Fruit fly (Drosophila melanogaster): ENCODE results near the gene CG33322.

The CG33322 gene

dm6 chr2L:20807617-20808509, 8.2 kb downstream of the CG33322 start (continued):
- peak; percentile 36 for TF ChIP-seq sug (tag; optimal IDR thresholded peaks at IDR 0.05)
- peak; percentile 39; the same call in 1 of the 2 replicates for TF ChIP-seq Ada2b (GFP tag; IDR thresholded peaks at IDR 0.05)
- peak; percentile 68 for TF ChIP-seq zf30C (GFP tag; optimal IDR thresholded peaks at IDR 0.05)
- TF ChIP-seq tgo (GFP tag; IDR thresholded peaks at IDR 0.05) = peak; percentile 67; the same call in 2 of the 3 replicates
- TF ChIP-seq H15 (GFP tag; IDR thresholded peaks at IDR 0.05) = 0 out of 3 replicates have a peak, but pooled peaks have one; percentile 32
- TF ChIP-seq CG7271 (tag; optimal IDR thresholded peaks at IDR 0.05) = peak; percentile 1
- TF ChIP-seq CG18262 (tag; optimal IDR thresholded peaks at IDR 0.05) = peak; percentile 39
- no peak for TF ChIP-seq toy (GFP tag; IDR thresholded peaks at IDR 0.05)
- TF ChIP-seq vvl (GFP tag; IDR thresholded peaks at IDR 0.05) = peak; percentile 75
- no peak for TF ChIP-seq rib (GFP tag; IDR thresholded peaks at IDR 0.05)
- no peak for TF ChIP-seq Hsf (GFP tag; optimal IDR thresholded peaks at IDR 0.05)
- peak; percentile 52 for TF ChIP-seq sob (GFP tag; IDR thresholded peaks at IDR 0.05)
- peak; percentile 46 for TF ChIP-seq CG12104 (GFP tag; optimal IDR thresholded peaks at IDR 0.05)
- peak; percentile 41 for TF ChIP-seq odd (GFP tag; optimal IDR thresholded peaks at IDR 0.05)
- no peak for TF ChIP-seq CG10959 (GFP tag; IDR thresholded peaks at IDR 0.05)
- peak; percentile 45; the same call in 1 of the 2 replicates for TF ChIP-seq CG32772 (GFP tag; IDR thresholded peaks at IDR 0.05)
- TF ChIP-seq CG1233 (GFP tag; optimal IDR thresholded peaks at IDR 0.05) = peak; percentile 51
- no peak for TF ChIP-seq CG8281 (tag; optimal IDR thresholded peaks at IDR 0.05)
- TF ChIP-seq CG31441 (GFP tag; IDR thresholded peaks at IDR 0.05) = peak; percentile 53
- no peak for TF ChIP-seq Lim3 (GFP tag; IDR thresholded peaks at IDR 0.05)
- peak; percentile 43 for TF ChIP-seq CG10267 (tag; optimal IDR thresholded peaks at IDR 0.05)
- TF ChIP-seq Atf3 (GFP tag; optimal IDR thresholded peaks at IDR 0.05) = no peak
- TF ChIP-seq wek (GFP tag; optimal IDR thresholded peaks at IDR 0.05) = peak; percentile 63
- TF ChIP-seq lola (GFP tag; optimal IDR thresholded peaks at IDR 0.05) = peak in 1 of 3 experiments; percentile 4
- peak; percentile 0 for TF ChIP-seq gcm (GFP tag; optimal IDR thresholded peaks at IDR 0.05)
- TF ChIP-seq CG6791 (GFP tag; IDR thresholded peaks at IDR 0.05; ENCODE audit: partially characterized antibody) = no peak
- no peak for TF ChIP-seq z (GFP tag; IDR thresholded peaks at IDR 0.05)
- TF ChIP-seq eyg (GFP tag; optimal IDR thresholded peaks at IDR 0.05) = peak; percentile 52
- peak; percentile 26; the same call in 1 of the 2 replicates for TF ChIP-seq ranshi (GFP tag; IDR thresholded peaks at IDR 0.05)
- TF ChIP-seq CG17186 (GFP tag; optimal IDR thresholded peaks at IDR 0.05) = no peak
- TF ChIP-seq tna (GFP tag; IDR thresholded peaks at IDR 0.05; ENCODE audit: partially characterized antibody) = no peak
- TF ChIP-seq Ssrp (tag; optimal IDR thresholded peaks at IDR 0.05) = peak; percentile 0
- TF ChIP-seq CG6854 (GFP tag; optimal IDR thresholded peaks at IDR 0.05) = peak; percentile 45
- peak; percentile 82 for TF ChIP-seq CG18599 (GFP tag; optimal IDR thresholded peaks at IDR 0.05)
- TF ChIP-seq CG6765 (GFP tag; optimal IDR thresholded peaks at IDR 0.05) = peak; percentile 15
- peak; percentile 22 for TF ChIP-seq org-1 (GFP tag; optimal IDR thresholded peaks at IDR 0.05)
- peak; percentile 74 for TF ChIP-seq Fer1 (GFP tag; optimal IDR thresholded peaks at IDR 0.05)
- no peak for TF ChIP-seq dm (GFP tag; optimal IDR thresholded peaks at IDR 0.05)
- TF ChIP-seq schlank (tag; optimal IDR thresholded peaks at IDR 0.05) = peak; percentile 67
- peak; percentile 56 for TF ChIP-seq crc (GFP tag; optimal IDR thresholded peaks at IDR 0.05)
- no peak for TF ChIP-seq HLH4C (GFP tag; IDR thresholded peaks at IDR 0.05; ENCODE audit: partially characterized antibody)
- TF ChIP-seq otp (GFP tag; IDR thresholded peaks at IDR 0.05) = peak; percentile 56; the same call in 1 of the 3 replicates
- 0 out of 2 replicates have a peak, but pooled peaks have one; percentile 12 for TF ChIP-seq ttk (GFP tag; IDR thresholded peaks at IDR 0.05)
- peak; percentile 75 for TF ChIP-seq CG7987 (GFP tag; optimal IDR thresholded peaks at IDR 0.05)
- TF ChIP-seq bcd (GFP tag; optimal IDR thresholded peaks at IDR 0.05) = peak; percentile 20
- TF ChIP-seq CG4707 (GFP tag; optimal IDR thresholded peaks at IDR 0.05) = peak; percentile 41
- TF ChIP-seq Vsx1 (GFP tag; optimal IDR thresholded peaks at IDR 0.05) = peak; percentile 54
- no peak for TF ChIP-seq CG12769 (tag; optimal IDR thresholded peaks at IDR 0.05)

Measured in whole organism, embryonic.